Worm (Caenorhabditis elegans) whole organism, L4/young adult: ENCODE results near the gene lgc-9.

Experiments used
- dao-5 ChIP-seq: sonication (generic microtip); optimal IDR thresholded peaks from 2 replicates; lab custom pipeline; 2016; ENCODE audit warnings: missing genotype, missing genetic modification characterization, moderate library complexity, missing compliant biosample characterization
- him-1 ChIP-seq: sonication (generic microtip); optimal IDR thresholded peaks from 2 replicates; lab custom pipeline; 2016; ENCODE audit warnings: missing genotype, missing genetic modification reagents, missing genetic modification characterization, missing compliant biosample characterization

DNA sequence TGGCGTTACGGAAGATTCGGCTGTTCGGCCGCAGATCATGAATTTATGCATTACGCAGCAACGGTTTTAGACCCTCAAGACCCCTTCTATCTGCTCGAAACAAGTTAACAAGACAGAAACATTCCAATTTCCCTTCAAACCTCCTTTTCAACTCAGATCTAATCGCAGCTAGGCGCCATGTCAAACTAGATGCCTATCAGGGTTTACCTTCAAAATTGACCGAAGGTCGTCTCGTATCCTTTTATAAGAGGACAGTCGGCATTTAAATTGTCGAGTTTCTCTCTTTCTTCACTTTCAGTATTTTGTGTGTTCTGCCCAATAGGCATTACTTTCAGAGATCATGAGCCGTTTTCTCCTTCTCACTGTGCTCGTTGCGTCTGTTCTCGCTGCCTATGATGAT, 22.5 kb downstream of the lgc-9 start, which contains the start of gene grd-13:
- TF ChIP-seq him-1 (tag; lab: Kevin White, UChicago): no peak
- no peak for TF ChIP-seq dao-5
